Worm (Caenorhabditis elegans) whole organism, L1 larva: ENCODE data around the gene srh-55.

Experiments
- aly-2 ChIP-seq: fragments of 150-350 bp; optimal IDR thresholded peaks from 2 replicates; lab custom pipeline; 2014; ENCODE audit warnings: missing biosample characterization, missing genetic modification characterization
- blmp-1 ChIP-seq: fragments of 150-350 bp; optimal IDR thresholded peaks from 2 replicates; lab custom pipeline; 2014; ENCODE audit warnings: missing biosample characterization, missing genetic modification characterization
- ces-1 ChIP-seq: fragments of 150-350 bp; optimal IDR thresholded peaks from 2 replicates; lab custom pipeline; 2014; ENCODE audit warnings: missing biosample characterization, missing genetic modification reagents, missing genetic modification characterization
- efl-1 ChIP-seq, 4 experiments: fragments of 150-350 bp; optimal IDR thresholded peaks in 3 of 4; peaks in 1 of 4; 1 replicate in 1 of 4; 2 replicates in 3 of 4; lab custom pipeline; 2014; ENCODE audit warnings: missing biosample characterization in 2 of 4, missing genetic modification characterization in 2 of 4, missing genetic modification reagents in 2 of 4
- fkh-10 ChIP-seq: sonication (generic microtip); optimal IDR thresholded peaks from 2 replicates; lab custom pipeline; 2017; ENCODE audit warnings: missing biosample characterization, missing genetic modification reagents, missing genetic modification characterization
- jun-1 ChIP-seq: fragments of 150-350 bp; optimal IDR thresholded peaks from 2 replicates; lab custom pipeline; 2014; ENCODE audit warnings: missing biosample characterization, missing genetic modification reagents, missing genetic modification characterization
- nhr-20 ChIP-seq: sonication (generic microtip); optimal IDR thresholded peaks from 2 replicates; lab custom pipeline; 2016; ENCODE audit warnings: mild to moderate bottlenecking, missing genetic modification characterization, missing compliant biosample characterization
- nhr-76 ChIP-seq: sonication (generic microtip); optimal IDR thresholded peaks from 2 replicates; lab custom pipeline; 2017; ENCODE audit warnings: missing biosample characterization, missing genetic modification characterization
- unc-62 ChIP-seq: fragments of 150-350 bp; optimal IDR thresholded peaks from 2 replicates; lab custom pipeline; 2014; ENCODE audit warnings: missing biosample characterization, missing genetic modification reagents, missing genetic modification characterization
- unc-86 ChIP-seq: sonication (generic microtip); optimal IDR thresholded peaks from 2 replicates; lab custom pipeline; 2016; ENCODE audit warnings: missing genetic modification characterization, missing compliant biosample characterization
- ztf-11 ChIP-seq, 2 experiments: sonication (generic microtip); optimal IDR thresholded peaks; 2 replicates each; lab custom pipeline; 2016 to 2017; ENCODE audit warnings: missing genetic modification characterization in 2 of 2, missing biosample characterization in 1 of 2, missing compliant biosample characterization in 1 of 2

ce11 chrV:15127413-15127812 is 26.0 kb upstream of the srh-55 start, which contains the start of gene srj-27:
- TF ChIP-seq unc-62 (GFP tag; lab: Kevin White, UChicago): no peak
- TF ChIP-seq ces-1 (GFP tag; lab: Kevin White, UChicago): no peak
- TF ChIP-seq jun-1 (tag; lab: Kevin White, UChicago): no peak
- no peak for TF ChIP-seq blmp-1 (tag; lab: Kevin White, UChicago)
- no peak for TF ChIP-seq unc-86 (tag; lab: Kevin White, UChicago)
- no peak for TF ChIP-seq aly-2 (tag; lab: Kevin White, UChicago)
- no peak for TF ChIP-seq nhr-76 (tag; lab: Kevin White, UChicago)
- no peak for TF ChIP-seq ztf-11 (tag; optimal IDR thresholded peaks at IDR 0.05; lab: Kevin White, UChicago)
- TF ChIP-seq fkh-10: no peak
- no peak for TF ChIP-seq nhr-20
- no peak for TF ChIP-seq efl-1 (optimal IDR thresholded peaks at IDR 0.05; lab: Kevin White, UChicago)
- no peak for TF ChIP-seq efl-1 (GFP tag; optimal IDR thresholded peaks at IDR 0.05 in 1 of 2; lab: Kevin White, UChicago)
